Fruit fly (Drosophila melanogaster) whole organism, embryonic: ENCODE measurements around the gene loj.

Experiments
- ATbp ChIP-seq: fragments of 200-800 bp; sonication (Bioruptor generic); optimal IDR thresholded peaks from 2 replicates; lab custom pipeline; 2017; ENCODE audit warnings: missing biosample characterization, mild to moderate bottlenecking, missing genetic modification characterization, missing genetic modification reagents
- C15 ChIP-seq: fragments of 200-800 bp; sonication (Bioruptor generic); IDR thresholded peaks from 3 replicates; pipeline ENCODE4 v1.3.6; 2022; ENCODE audit warnings: missing biosample characterization, missing genetic modification characterization
- CG10209 ChIP-seq: fragments of 200-800 bp; sonication (Bioruptor generic); optimal IDR thresholded peaks from 3 replicates; lab custom pipeline; 2017; ENCODE audit warnings: missing biosample characterization, mild to moderate bottlenecking, missing genetic modification characterization, missing genetic modification reagents
- CG10959 ChIP-seq: fragments of 200-800 bp; sonication (Bioruptor generic); IDR thresholded peaks from 2 replicates; pipeline ENCODE4 v1.3.6; 2022; ENCODE audit warnings: missing biosample characterization, missing genetic modification characterization
- CG11085 ChIP-seq: fragments of 200-800 bp; sonication (Bioruptor generic); IDR thresholded peaks from 2 replicates; pipeline ENCODE4 v1.3.6; 2022; ENCODE audit warnings: missing biosample characterization, missing genetic modification characterization
- CG11504 ChIP-seq: fragments of 200-800 bp; sonication (Bioruptor generic); optimal IDR thresholded peaks from 3 replicates; lab custom pipeline; 2019; ENCODE audit warnings: missing biosample characterization, mild to moderate bottlenecking, missing genetic modification characterization, moderate library complexity
- CG12391 ChIP-seq: fragments of 200-800 bp; sonication (Bioruptor generic); optimal IDR thresholded peaks from 3 replicates; lab custom pipeline; 2018; ENCODE audit warnings: missing biosample characterization, mild to moderate bottlenecking, missing genetic modification characterization, moderate library complexity
- CG13296 ChIP-seq: fragments of 200-800 bp; sonication (Bioruptor generic); optimal IDR thresholded peaks from 3 replicates; lab custom pipeline; 2018; ENCODE audit warnings: missing biosample characterization, mild to moderate bottlenecking, missing genetic modification characterization
- CG13894 ChIP-seq: fragments of 200-800 bp; sonication (Bioruptor generic); optimal IDR thresholded peaks from 3 replicates; lab custom pipeline; 2018; ENCODE audit warnings: missing biosample characterization, mild to moderate bottlenecking, missing genetic modification characterization, moderate library complexity
- CG14014 ChIP-seq: fragments of 200-800 bp; sonication (Bioruptor generic); IDR thresholded peaks from 2 replicates; pipeline ENCODE4 v1.3.6; 2022; ENCODE audit warnings: missing biosample characterization, missing genetic modification characterization
- CG15011 ChIP-seq: fragments of 200-800 bp; sonication (Bioruptor generic); optimal IDR thresholded peaks from 3 replicates; lab custom pipeline; 2018; ENCODE audit warnings: missing biosample characterization, mild to moderate bottlenecking, missing genetic modification characterization
- CG18262 ChIP-seq: fragments of 200-800 bp; optimal IDR thresholded peaks from 3 replicates; lab custom pipeline; 2019; ENCODE audit warnings: missing biosample characterization, mild to moderate bottlenecking, missing genetic modification characterization, moderate library complexity
- CG2712 ChIP-seq: fragments of 200-800 bp; optimal IDR thresholded peaks from 3 replicates; lab custom pipeline; 2019; ENCODE audit warnings: missing biosample characterization, mild to moderate bottlenecking, missing genetic modification characterization, moderate library complexity
- CG31365 ChIP-seq: fragments of 200-800 bp; sonication (Bioruptor generic); optimal IDR thresholded peaks from 2 replicates; lab custom pipeline; 2018; ENCODE audit warnings: missing biosample characterization, mild to moderate bottlenecking, missing genetic modification characterization
- CG32532 ChIP-seq: fragments of 200-800 bp; sonication (Bioruptor generic); IDR thresholded peaks from 2 replicates; pipeline ENCODE4 v1.3.6; 2022; ENCODE audit warnings: missing biosample characterization, missing genetic modification characterization
- CG7556 ChIP-seq: fragments of 200-800 bp; sonication (Bioruptor generic); optimal IDR thresholded peaks from 2 replicates; lab custom pipeline; 2017; ENCODE audit warnings: missing biosample characterization, mild to moderate bottlenecking, missing genetic modification characterization
- CG7745 ChIP-seq: fragments of 200-800 bp; sonication (Bioruptor generic); optimal IDR thresholded peaks from 2 replicates; lab custom pipeline; 2018; ENCODE audit warnings: missing biosample characterization, mild to moderate bottlenecking, missing genetic modification characterization, moderate library complexity
- CG8765 ChIP-seq: fragments of 200-800 bp; sonication (Bioruptor generic); IDR thresholded peaks from 2 replicates; pipeline ENCODE4 v1.3.6; 2022; ENCODE audit warnings: missing biosample characterization, missing genetic modification characterization
- CG8944 ChIP-seq: fragments of 200-800 bp; sonication (Bioruptor generic); optimal IDR thresholded peaks from 3 replicates; lab custom pipeline; 2016; ENCODE audit warnings: missing biosample characterization, missing genetic modification characterization
- CG9215 ChIP-seq: fragments of 200-800 bp; sonication (Bioruptor generic); IDR thresholded peaks from 2 replicates; pipeline ENCODE4 v1.3.6; 2022; ENCODE audit warnings: missing biosample characterization, missing genetic modification characterization
- CG9609 ChIP-seq: fragments of 200-800 bp; sonication (Bioruptor generic); optimal IDR thresholded peaks from 3 replicates; lab custom pipeline; 2016; ENCODE audit warnings: missing biosample characterization, missing genetic modification characterization
- CG9797 ChIP-seq: fragments of 200-800 bp; sonication (Bioruptor generic); optimal IDR thresholded peaks from 3 replicates; lab custom pipeline; 2018; ENCODE audit warnings: missing biosample characterization, mild to moderate bottlenecking, missing genetic modification characterization
- CG9876 ChIP-seq: fragments of 200-800 bp; sonication (Bioruptor generic); optimal IDR thresholded peaks from 2 replicates; lab custom pipeline; 2016; ENCODE audit warnings: missing biosample characterization, missing genetic modification characterization
- E2f1 ChIP-seq: fragments of 200-800 bp; sonication (Bioruptor generic); IDR thresholded peaks from 2 replicates; pipeline ENCODE4 v1.3.6; 2022; ENCODE audit warnings: missing biosample characterization, missing genetic modification characterization
- GATAe ChIP-seq: fragments of 200-800 bp; sonication (Bioruptor generic); conservative IDR thresholded peaks from 2 replicates; pipeline ENCODE4 v1.3.6; 2022; ENCODE audit warnings: missing biosample characterization, missing genetic modification characterization
- NFAT ChIP-seq: fragments of 200-800 bp; sonication (Bioruptor generic); IDR thresholded peaks from 2 replicates; pipeline ENCODE4 v1.3.6; 2022; ENCODE audit warnings: missing biosample characterization, missing genetic modification characterization
- Nf-YB ChIP-seq: fragments of 200-800 bp; sonication (Bioruptor generic); optimal IDR thresholded peaks from 3 replicates; lab custom pipeline; 2019; ENCODE audit warnings: missing biosample characterization, mild to moderate bottlenecking, missing genetic modification characterization, moderate library complexity
- Sin3A ChIP-seq: fragments of >200 bp; optimal IDR thresholded peaks from 2 replicates; lab custom pipeline; 2018
- ap ChIP-seq: fragments of 200-800 bp; sonication (Bioruptor generic); IDR thresholded peaks from 2 replicates; pipeline ENCODE4 v1.3.6; 2022; ENCODE audit warnings: missing biosample characterization, missing genetic modification characterization
- btn ChIP-seq: fragments of 200-800 bp; sonication (Bioruptor generic); optimal IDR thresholded peaks from 2 replicates; lab custom pipeline; 2016; ENCODE audit warnings: missing biosample characterization, missing genetic modification characterization
- cato ChIP-seq: fragments of 200-800 bp; sonication (Bioruptor generic); optimal IDR thresholded peaks from 2 replicates; lab custom pipeline; 2016; ENCODE audit warnings: missing biosample characterization, missing genetic modification characterization, borderline replicate concordance
- chif ChIP-seq, 2 experiments: fragments of 200-800 bp; sonication (Bioruptor generic); optimal IDR thresholded peaks; 3 replicates each; lab custom pipeline; 2016; ENCODE audit warnings: missing biosample characterization in 2 of 2, missing genetic modification characterization in 2 of 2
- dmrt99B ChIP-seq: fragments of 200-800 bp; sonication (Bioruptor generic); optimal IDR thresholded peaks from 2 replicates; lab custom pipeline; 2018; ENCODE audit warnings: missing biosample characterization, mild to moderate bottlenecking, missing genetic modification characterization, moderate library complexity
- en ChIP-seq: fragments of 200-800 bp; sonication (Bioruptor generic); optimal IDR thresholded peaks from 2 replicates; lab custom pipeline; 2016; ENCODE audit warnings: missing biosample characterization, missing genetic modification characterization
- gsb-n ChIP-seq: fragments of 200-800 bp; sonication (Bioruptor generic); optimal IDR thresholded peaks from 3 replicates; lab custom pipeline; 2018; ENCODE audit warnings: missing biosample characterization, mild to moderate bottlenecking, missing genetic modification characterization
- ind ChIP-seq: fragments of 200-800 bp; sonication (Bioruptor generic); optimal IDR thresholded peaks from 3 replicates; lab custom pipeline; 2016; ENCODE audit warnings: missing biosample characterization, missing genetic modification characterization
- ken ChIP-seq: fragments of 200-800 bp; sonication (Bioruptor generic); IDR thresholded peaks from 3 replicates; pipeline ENCODE4 v1.3.6; 2022; ENCODE audit warnings: missing biosample characterization, missing genetic modification characterization
- lmd ChIP-seq: fragments of 200-800 bp; sonication (Bioruptor generic); IDR thresholded peaks from 2 replicates; pipeline ENCODE4 v1.3.6; 2022; ENCODE audit warnings: missing biosample characterization, missing genetic modification characterization
- nerfin-2 ChIP-seq: fragments of 200-800 bp; sonication (Bioruptor generic); IDR thresholded peaks from 2 replicates; pipeline ENCODE4 v1.3.6; 2022; ENCODE audit warnings: missing biosample characterization, missing genetic modification characterization; ENCODE audit not compliant: partially characterized antibody
- nom ChIP-seq: fragments of 200-800 bp; sonication (Bioruptor generic); optimal IDR thresholded peaks from 2 replicates; lab custom pipeline; 2017; ENCODE audit warnings: missing biosample characterization, missing genetic modification characterization, mild to moderate bottlenecking, moderate library complexity, missing genetic modification reagents
- pan ChIP-seq, 4 experiments: fragments of >200 bp in 3 of 4; fragments of 200-800 bp in 1 of 4; sonication (Bioruptor generic) in 1 of 4; optimal IDR thresholded peaks in 3 of 4; IDR thresholded peaks in 1 of 4; 2 replicates each; pipeline versions ENCODE4 v1.3.6 to Lab custom; 2017 to 2022; ENCODE audit warnings: missing biosample characterization in 2 of 4, missing genetic modification characterization in 2 of 4, mixed read lengths in 1 of 4
- phol ChIP-seq: fragments of 200-800 bp; sonication (Bioruptor generic); optimal IDR thresholded peaks from 3 replicates; lab custom pipeline; 2018; ENCODE audit warnings: missing biosample characterization, mild to moderate bottlenecking, missing genetic modification characterization, moderate library complexity
- pum ChIP-seq: fragments of 200-800 bp; sonication (Bioruptor generic); optimal IDR thresholded peaks from 2 replicates; lab custom pipeline; 2016; ENCODE audit warnings: missing biosample characterization, missing genetic modification characterization
- rib ChIP-seq: fragments of 200-800 bp; sonication (Bioruptor generic); IDR thresholded peaks from 2 replicates; pipeline ENCODE4 v1.3.6; 2022; ENCODE audit warnings: missing biosample characterization, missing genetic modification characterization
- sim ChIP-seq: fragments of 200-800 bp; sonication (Bioruptor generic); IDR thresholded peaks from 2 replicates; pipeline ENCODE4 v1.3.6; 2022; ENCODE audit warnings: missing biosample characterization, missing genetic modification characterization
- stwl ChIP-seq: fragments of 200-800 bp; sonication (Bioruptor generic); optimal IDR thresholded peaks from 3 replicates; lab custom pipeline; 2018; ENCODE audit warnings: missing biosample characterization, mild to moderate bottlenecking, missing genetic modification characterization, moderate library complexity
- trem ChIP-seq: fragments of 200-800 bp; optimal IDR thresholded peaks from 3 replicates; lab custom pipeline; 2019; ENCODE audit warnings: missing biosample characterization, mild to moderate bottlenecking, missing genetic modification characterization, moderate library complexity
- unc-4 ChIP-seq: fragments of 200-800 bp; sonication (Bioruptor generic); IDR thresholded peaks from 2 replicates; pipeline ENCODE4 v1.3.6; 2022; ENCODE audit warnings: missing biosample characterization, missing genetic modification characterization; ENCODE audit not compliant: partially characterized antibody
- wor ChIP-seq: fragments of 200-800 bp; sonication (Bioruptor generic); IDR thresholded peaks from 2 replicates; pipeline ENCODE4 v1.3.6; 2022; ENCODE audit warnings: missing biosample characterization, missing genetic modification characterization
- zf30C ChIP-seq: fragments of 200-800 bp; sonication (Bioruptor generic); optimal IDR thresholded peaks from 3 replicates; lab custom pipeline; 2018; ENCODE audit warnings: missing biosample characterization, mild to moderate bottlenecking, missing genetic modification characterization

The loj gene

DNA sequence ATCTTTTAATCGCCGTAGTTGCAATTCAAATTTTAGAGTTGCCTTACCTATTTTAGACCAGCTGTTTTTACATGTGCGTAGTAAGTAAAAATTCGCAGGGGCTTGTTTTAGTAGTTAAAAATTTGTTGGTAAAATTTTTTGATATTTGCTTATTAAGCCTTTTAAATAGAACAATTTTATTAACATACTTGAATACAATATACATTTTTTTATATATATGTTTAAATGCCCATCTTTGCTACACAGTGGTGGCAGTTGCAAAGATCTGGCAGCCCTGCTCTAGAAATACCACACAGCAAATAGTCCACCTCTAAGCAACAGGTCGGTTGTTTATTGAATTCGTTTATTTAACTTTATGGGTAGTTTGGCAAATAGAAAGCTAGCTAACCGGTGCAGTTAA lies at the start of gene loj, which contains the start of gene CG10467 (continued):
- TF ChIP-seq NFAT (GFP tag; lab: Robert Waterston, UW) (peak; percentile 97), CG13894 (peak; percentile 93), CG8944 (GFP tag; lab: Kevin White, UChicago) (peak; percentile 81), GATAe (GFP tag; lab: Robert Waterston, UW) (peak; percentile 92), CG10959 (GFP tag; lab: Robert Waterston, UW) (peak; percentile 94), CG32532 (GFP tag; lab: Robert Waterston, UW) (peak; percentile 98), unc-4 (peak; percentile 72), trem (tag; lab: Kevin White, UChicago) (peak; percentile 95), rib (peak; percentile 93), CG11085 (GFP tag; lab: Robert Waterston, UW) (peak; percentile 97), btn (no peak), nerfin-2 (GFP tag; lab: Robert Waterston, UW) (0 out of 2 replicates have a peak, but pooled peaks have one; percentile 15), lmd (GFP tag; lab: Robert Waterston, UW) (peak; percentile 98), CG7745 (tag; lab: Kevin White, UChicago) (peak; percentile 4), cato (GFP tag; lab: Kevin White, UChicago) (peak; percentile 94), chif (GFP tag; optimal IDR thresholded peaks at IDR 0.05; lab: Kevin White, UChicago) (peak; percentile 78 to 88), Sin3A (lab: Kevin White, UChicago) (peak; percentile 50), ken (GFP tag; lab: Robert Waterston, UW) (peak; percentile 97), wor (GFP tag; lab: Robert Waterston, UW) (peak; percentile 95), CG12391 (tag; lab: Kevin White, UChicago) (peak; percentile 97), gsb-n (peak; percentile 94), phol (tag; lab: Kevin White, UChicago) (peak; percentile 98), ind (GFP tag; lab: Kevin White, UChicago) (peak; percentile 98), en (GFP tag; lab: Kevin White, UChicago) (peak; percentile 44), C15 (GFP tag; lab: Robert Waterston, UW) (peak; percentile 87), pan (optimal IDR thresholded peaks at IDR 0.05; lab: Kevin White, UChicago) (no peak), pan (GFP tag; optimal IDR thresholded peaks at IDR 0.05 in 1 of 2, IDR thresholded peaks at IDR 0.05 in 1 of 2) (peak in 1 of 2 experiments; percentile 96), ap (GFP tag; lab: Robert Waterston, UW) (peak; percentile 92), dmrt99B (peak; percentile 93), pum (GFP tag; lab: Kevin White, UChicago) (peak; percentile 83), CG9797 (GFP tag; lab: Kevin White, UChicago) (peak; percentile 47), CG14014 (GFP tag; lab: Robert Waterston, UW) (peak; percentile 97), CG31365 (no peak), CG13296 (GFP tag; lab: Kevin White, UChicago) (peak; percentile 86), Nf-YB (GFP tag; lab: Kevin White, UChicago) (peak; percentile 82), CG2712 (tag; lab: Kevin White, UChicago) (peak; percentile 95), nom (no peak), CG18262 (peak; percentile 92), CG9609 (peak; percentile 80), sim (peak; percentile 71; the same call in 1 of the 2 replicates), CG8765 (GFP tag; lab: Robert Waterston, UW) (peak; percentile 95), CG7556 (peak; percentile 90), CG11504 (peak; percentile 95), E2f1 (peak; percentile 97), CG9215 (GFP tag; lab: Robert Waterston, UW) (peak; percentile 96), CG15011 (GFP tag; lab: Kevin White, UChicago) (peak; percentile 81), zf30C (GFP tag; lab: Kevin White, UChicago) (no peak), CG9876 (peak; percentile 79), CG10209 (GFP tag; lab: Kevin White, UChicago) (peak; percentile 95), ATbp (GFP tag; lab: Kevin White, UChicago) (peak; percentile 85), stwl (tag; lab: Kevin White, UChicago) (peak; percentile 89)
